Worm (Caenorhabditis elegans) whole organism, L4 larva: ENCODE results near the gene F56A8.3.
A peak's percentile ranks its signal among the peaks of the same experiment; 100 is the strongest.

Experiments
- D1046.2 ChIP-seq: fragments of 200-800 bp; sonication (Bioruptor generic); IDR thresholded peaks from 2 replicates; pipeline ENCODE4 v1.3.6; 2022; ENCODE audit warnings: missing genetic modification characterization, missing compliant biosample characterization
- F37D6.2 ChIP-seq: sonication (generic microtip); optimal IDR thresholded peaks from 2 replicates; lab custom pipeline; 2016; ENCODE audit warnings: mild to moderate bottlenecking, missing genetic modification characterization, missing compliant biosample characterization
- F49E8.2 ChIP-seq: sonication (generic microtip); optimal IDR thresholded peaks from 2 replicates; lab custom pipeline; 2016; ENCODE audit warnings: missing compliant biosample characterization, mild to moderate bottlenecking, missing genetic modification characterization, borderline replicate concordance
- aha-1 ChIP-seq: fragments of 150-350 bp; peaks from one replicate; lab custom pipeline; 2014; ENCODE audit warnings: missing biosample characterization, missing genetic modification characterization
- aly-2 ChIP-seq: sonication (generic microtip); optimal IDR thresholded peaks from 2 replicates; lab custom pipeline; 2018; ENCODE audit warnings: missing biosample characterization, missing genetic modification characterization
- arid-1 ChIP-seq: fragments of 200-800 bp; sonication (Bioruptor generic); conservative IDR thresholded peaks from 2 replicates; pipeline ENCODE4 v1.3.6; 2022; ENCODE audit warnings: missing genetic modification reagents, missing genetic modification characterization, missing compliant biosample characterization
- daf-16 ChIP-seq, 3 experiments: sonication (generic microtip); optimal IDR thresholded peaks; 2 replicates each; lab custom pipeline; 2016 to 2017; ENCODE audit warnings: missing genetic modification characterization in 3 of 3, missing genetic modification reagents in 3 of 3, mild to moderate bottlenecking in 2 of 3, missing compliant biosample characterization in 2 of 3, missing biosample characterization in 1 of 3, moderate library complexity in 1 of 3
- daf-8 ChIP-seq: fragments of 200-800 bp; sonication (Bioruptor generic); IDR thresholded peaks from 2 replicates; pipeline ENCODE4 v1.3.6; 2022; ENCODE audit warnings: missing genetic modification characterization, missing compliant biosample characterization
- dmd-6 ChIP-seq: fragments of 200-800 bp; sonication (Bioruptor generic); IDR thresholded peaks from 2 replicates; pipeline ENCODE4 v1.3.6; 2022; ENCODE audit warnings: missing genetic modification reagents, missing genetic modification characterization, missing compliant biosample characterization
- duxl-1 ChIP-seq: sonication (generic microtip); optimal IDR thresholded peaks from 2 replicates; lab custom pipeline; 2016; ENCODE audit warnings: mild to moderate bottlenecking, missing genetic modification characterization, moderate library complexity, missing compliant biosample characterization; ENCODE audit not compliant: poor library complexity
- fkh-10 ChIP-seq: fragments of 150-350 bp; optimal IDR thresholded peaks from 2 replicates; lab custom pipeline; 2014; ENCODE audit warnings: missing biosample characterization, missing genetic modification reagents, missing genetic modification characterization
- fos-1 ChIP-seq: fragments of 150-350 bp; optimal IDR thresholded peaks from 2 replicates; lab custom pipeline; 2014; ENCODE audit warnings: missing biosample characterization, missing genetic modification characterization
- hif-1 ChIP-seq, 2 experiments: sonication (generic microtip); optimal IDR thresholded peaks; 2 replicates each; lab custom pipeline; 2016 to 2017; ENCODE audit warnings: missing compliant biosample characterization in 2 of 2, missing genetic modification characterization in 2 of 2, missing genetic modification reagents in 2 of 2, missing genotype in 2 of 2, mild to moderate bottlenecking in 1 of 2
- hlh-30 ChIP-seq: sonication (generic microtip); optimal IDR thresholded peaks from 2 replicates; lab custom pipeline; 2017; ENCODE audit warnings: antibody characterized with exemption, mild to moderate bottlenecking, missing genetic modification characterization, missing compliant biosample characterization; ENCODE audit not compliant: insufficient read depth
- hmg-1.1 ChIP-seq: fragments of 200-800 bp; sonication (Bioruptor generic); IDR thresholded peaks from 2 replicates; pipeline ENCODE4 v1.3.6; 2022; ENCODE audit warnings: missing genetic modification reagents, missing genetic modification characterization, missing compliant biosample characterization
- lim-7 ChIP-seq: fragments of 200-800 bp; sonication (Bioruptor generic); IDR thresholded peaks from 2 replicates; pipeline ENCODE4 v1.3.6; 2022; ENCODE audit warnings: missing genetic modification characterization, missing compliant biosample characterization
- lin-1 ChIP-seq: fragments of 200-800 bp; sonication (Bioruptor generic); IDR thresholded peaks from 2 replicates; pipeline ENCODE4 v1.3.6; 2022; ENCODE audit warnings: missing genetic modification reagents, missing genetic modification characterization, missing compliant biosample characterization
- lin-13 ChIP-seq: fragments of 150-350 bp; optimal IDR thresholded peaks from 2 replicates; lab custom pipeline; 2014; ENCODE audit warnings: missing biosample characterization, missing genetic modification reagents, missing genetic modification characterization
- lin-15B ChIP-seq: fragments of 150-350 bp; sonication (generic microtip); optimal IDR thresholded peaks from 3 replicates; lab custom pipeline; 2014; ENCODE audit warnings: missing biosample characterization, missing genetic modification characterization
- lin-29 ChIP-seq: fragments of 200-800 bp; sonication (Bioruptor generic); IDR thresholded peaks from 2 replicates; pipeline ENCODE4 v1.3.6; 2022; ENCODE audit warnings: missing genetic modification reagents, missing genetic modification characterization, missing compliant biosample characterization
- lin-38 ChIP-seq: fragments of 200-800 bp; sonication (Bioruptor generic); IDR thresholded peaks from 2 replicates; pipeline ENCODE4 v1.3.6; 2022; ENCODE audit warnings: missing genetic modification reagents, missing genetic modification characterization, missing compliant biosample characterization
- lir-3 ChIP-seq: sonication (generic microtip); optimal IDR thresholded peaks from 2 replicates; lab custom pipeline; 2016; ENCODE audit warnings: mild to moderate bottlenecking, missing genetic modification characterization, missing compliant biosample characterization
- lsy-2 ChIP-seq, 2 experiments: fragments of 150-350 bp in 1 of 2; sonication (generic microtip) in 1 of 2; optimal IDR thresholded peaks; 2 replicates each; lab custom pipeline; 2014 to 2017; ENCODE audit warnings: missing biosample characterization in 2 of 2, missing genetic modification characterization in 2 of 2
- mdl-1 ChIP-seq, 2 experiments: fragments of 150-350 bp in 1 of 2; sonication (generic microtip) in 1 of 2; optimal IDR thresholded peaks; 2 replicates each; lab custom pipeline; 2014 to 2017; ENCODE audit warnings: missing biosample characterization in 2 of 2, missing genetic modification characterization in 2 of 2
- mdt-29 ChIP-seq: fragments of 200-800 bp; sonication (Bioruptor generic); IDR thresholded peaks from 2 replicates; pipeline ENCODE4 v1.3.6; 2022; ENCODE audit warnings: missing genetic modification reagents, missing genetic modification characterization, missing compliant biosample characterization
- mxl-3 ChIP-seq: fragments of 200-800 bp; sonication (Bioruptor generic); optimal IDR thresholded peaks from 2 replicates; lab custom pipeline; 2018; ENCODE audit warnings: mild to moderate bottlenecking, missing genetic modification characterization, missing compliant biosample characterization
- nhr-102 ChIP-seq: sonication (generic microtip); optimal IDR thresholded peaks from 2 replicates; lab custom pipeline; 2016; ENCODE audit warnings: mild to moderate bottlenecking, missing genetic modification characterization, moderate library complexity, missing compliant biosample characterization
- nhr-11 ChIP-seq: fragments of 150-350 bp; optimal IDR thresholded peaks from 2 replicates; lab custom pipeline; 2014; ENCODE audit warnings: missing biosample characterization, missing genetic modification characterization
- nhr-28 ChIP-seq: fragments of 150-350 bp; optimal IDR thresholded peaks from 2 replicates; lab custom pipeline; 2014; ENCODE audit warnings: missing biosample characterization, missing genetic modification characterization
- nhr-41 ChIP-seq: fragments of 200-800 bp; sonication (Bioruptor generic); IDR thresholded peaks from 2 replicates; pipeline ENCODE4 v1.3.6; 2022; ENCODE audit warnings: missing genetic modification reagents, missing genetic modification characterization, missing compliant biosample characterization
- nhr-42 ChIP-seq: fragments of 200-800 bp; sonication (Bioruptor generic); IDR thresholded peaks from 2 replicates; pipeline ENCODE4 v1.3.6; 2022; ENCODE audit warnings: missing genetic modification characterization, missing compliant biosample characterization
- nhr-6 ChIP-seq: fragments of 150-350 bp; optimal IDR thresholded peaks from 2 replicates; lab custom pipeline; 2014; ENCODE audit warnings: missing biosample characterization, missing genetic modification characterization
- nhr-76 ChIP-seq: fragments of 150-350 bp; optimal IDR thresholded peaks from 2 replicates; lab custom pipeline; 2014; ENCODE audit warnings: missing biosample characterization, missing genetic modification characterization
- nhr-77 ChIP-seq: fragments of 150-350 bp; optimal IDR thresholded peaks from 2 replicates; lab custom pipeline; 2014; ENCODE audit warnings: missing biosample characterization, missing genetic modification characterization
- php-3 ChIP-seq: fragments of 200-800 bp; sonication (Bioruptor generic); IDR thresholded peaks from 2 replicates; pipeline ENCODE4 v1.3.6; 2022; ENCODE audit warnings: missing genetic modification reagents, missing genetic modification characterization, missing compliant biosample characterization
- snpc-4 ChIP-seq: fragments of 150-350 bp; optimal IDR thresholded peaks from 2 replicates; lab custom pipeline; 2014; ENCODE audit warnings: missing biosample characterization, missing genetic modification characterization
- spr-1 ChIP-seq: sonication (generic microtip); optimal IDR thresholded peaks from 2 replicates; lab custom pipeline; 2016; ENCODE audit warnings: mild to moderate bottlenecking, missing genetic modification characterization, missing compliant biosample characterization
- tag-97 ChIP-seq: fragments of 200-800 bp; sonication (Bioruptor generic); IDR thresholded peaks from 2 replicates; pipeline ENCODE4 v1.3.6; 2022; ENCODE audit warnings: missing genetic modification characterization, missing compliant biosample characterization
- unc-130 ChIP-seq: sonication (generic microtip); optimal IDR thresholded peaks from 2 replicates; lab custom pipeline; 2016; ENCODE audit warnings: missing genetic modification reagents, missing genetic modification characterization, missing compliant biosample characterization
- unc-62 ChIP-seq, 3 experiments: fragments of 150-350 bp in 1 of 3; sonication (generic microtip); optimal IDR thresholded peaks in 2 of 3; peaks in 1 of 3; 1 replicate in 1 of 3; 2 replicates in 2 of 3; lab custom pipeline; 2014 to 2017; ENCODE audit warnings: missing biosample characterization in 3 of 3, missing genetic modification characterization in 3 of 3, missing genetic modification reagents in 3 of 3, missing genotype in 1 of 3
- vab-7 ChIP-seq: fragments of 200-800 bp; sonication (Bioruptor generic); IDR thresholded peaks from 2 replicates; pipeline ENCODE4 v1.3.6; 2022; ENCODE audit warnings: missing genetic modification reagents, missing genetic modification characterization, missing compliant biosample characterization
- zag-1 ChIP-seq: fragments of 150-350 bp; optimal IDR thresholded peaks from 2 replicates; lab custom pipeline; 2014; ENCODE audit warnings: missing biosample characterization, missing genetic modification characterization
- zfp-2 ChIP-seq: sonication (generic microtip); optimal IDR thresholded peaks from 2 replicates; lab custom pipeline; 2016; ENCODE audit warnings: mild to moderate bottlenecking, missing genetic modification characterization, missing compliant biosample characterization
- zfp-3 ChIP-seq: fragments of 200-800 bp; sonication (Bioruptor generic); conservative IDR thresholded peaks from 2 replicates; pipeline ENCODE4 v1.3.6; 2022; ENCODE audit warnings: missing genetic modification reagents, missing genetic modification characterization, missing compliant biosample characterization
- zip-2 ChIP-seq: fragments of 150-350 bp; optimal IDR thresholded peaks from 2 replicates; lab custom pipeline; 2014; ENCODE audit warnings: missing biosample characterization, missing genetic modification characterization

The F56A8.3 gene

DNA sequence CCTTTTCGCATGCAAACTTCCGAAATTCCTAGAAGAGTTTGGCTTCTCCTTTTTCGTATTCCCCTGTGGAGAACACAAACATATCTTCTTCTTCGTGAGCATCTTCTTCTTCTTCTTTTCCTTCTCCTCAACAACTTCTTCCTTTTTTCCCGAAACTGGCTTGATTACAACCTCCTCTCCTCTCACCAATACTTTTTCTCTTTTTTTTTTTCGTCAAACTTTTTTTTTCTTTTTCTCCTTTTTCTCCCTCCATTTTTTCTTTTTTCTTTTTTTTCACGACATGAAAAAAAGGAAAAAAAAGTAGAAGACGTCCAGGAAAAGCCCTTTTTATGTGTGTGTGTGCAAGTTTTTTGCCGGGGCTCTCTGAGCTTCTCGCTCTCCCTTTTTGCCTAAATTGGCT lies 14.2 kb downstream of the F56A8.3 start (continued):
- TF ChIP-seq daf-8 (GFP tag; lab: Robert Waterston, UW): no peak
- TF ChIP-seq daf-16 (GFP tag; optimal IDR thresholded peaks at IDR 0.05; lab: Kevin White, UChicago): no peak
- TF ChIP-seq daf-16 (tag; optimal IDR thresholded peaks at IDR 0.05; lab: Kevin White, UChicago): no peak
- TF ChIP-seq lin-13 (GFP tag; lab: Kevin White, UChicago): no peak
- TF ChIP-seq unc-62 (GFP tag; optimal IDR thresholded peaks at IDR 0.05 in 1 of 2; lab: Kevin White, UChicago): peak in 1 of 2 experiments; percentile 97
- TF ChIP-seq unc-62 (tag; optimal IDR thresholded peaks at IDR 0.05; lab: Kevin White, UChicago): no peak
- TF ChIP-seq fos-1 (tag; lab: Kevin White, UChicago): no peak
- TF ChIP-seq mdl-1 (tag; optimal IDR thresholded peaks at IDR 0.05; lab: Kevin White, UChicago): peak in 1 of 2 experiments; percentile 10
- no peak for TF ChIP-seq nhr-102 (tag; lab: Kevin White, UChicago)
- TF ChIP-seq zag-1 (tag; lab: Kevin White, UChicago): no peak
- no peak for TF ChIP-seq mdt-29 (GFP tag; lab: Robert Waterston, UW)
- peak; percentile 53 for TF ChIP-seq fkh-10 (GFP tag; lab: Kevin White, UChicago)
- no peak for TF ChIP-seq zfp-3 (GFP tag; lab: Robert Waterston, UW)
- peak; percentile 3 for TF ChIP-seq F37D6.2
- no peak for TF ChIP-seq mxl-3 (GFP tag; lab: Kevin White, UChicago)
- no peak for TF ChIP-seq aly-2

DNA sequence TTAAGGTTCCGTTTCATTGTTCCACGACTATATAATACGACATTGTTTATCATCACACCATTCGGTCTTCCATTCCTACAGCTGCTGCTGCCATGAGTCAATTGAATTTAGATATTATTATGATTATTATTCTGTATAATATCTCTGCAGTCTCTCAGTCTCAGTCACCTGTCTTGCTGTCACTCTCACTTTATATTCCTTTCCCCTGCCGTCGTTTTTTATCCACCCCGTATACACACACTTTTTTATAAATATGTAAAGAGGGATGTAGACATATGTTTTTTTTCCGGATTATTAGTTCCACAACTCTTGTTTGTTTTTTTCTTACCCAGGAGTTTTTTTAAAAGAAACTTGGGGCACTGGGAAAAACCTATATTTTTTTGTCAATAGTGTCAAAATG lies 15.5 kb downstream of the F56A8.3 start:
- no peak for TF ChIP-seq lin-15B (tag; lab: Kevin White, UChicago)
- TF ChIP-seq hlh-30 (tag; lab: Kevin White, UChicago): peak; percentile 17

DNA sequence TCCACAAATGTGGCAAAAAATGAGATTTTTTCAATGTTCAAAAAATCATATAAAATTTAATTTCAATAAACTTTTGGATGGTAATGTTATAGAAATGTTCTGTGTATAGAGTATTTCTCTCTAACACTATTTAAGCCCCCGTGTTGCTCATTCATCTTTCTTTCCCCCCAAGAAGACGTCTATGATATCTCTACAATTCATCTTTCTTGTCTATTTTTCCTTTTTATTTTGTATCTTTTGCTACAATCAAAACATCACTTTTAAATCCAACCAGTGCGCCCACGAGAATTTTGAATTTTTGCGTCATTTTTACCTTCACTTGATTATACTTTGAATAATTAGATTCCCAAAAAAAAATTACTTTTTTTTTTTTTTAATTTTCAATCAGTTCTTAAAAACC lies 16.1 kb downstream of the F56A8.3 start:
- no peak for TF ChIP-seq nhr-41 (GFP tag; lab: Robert Waterston, UW)
- no peak for TF ChIP-seq dmd-6 (GFP tag; lab: Robert Waterston, UW)
- TF ChIP-seq php-3 (GFP tag; lab: Robert Waterston, UW): no peak
- no peak for TF ChIP-seq D1046.2 (GFP tag; lab: Robert Waterston, UW)
- no peak for TF ChIP-seq vab-7 (GFP tag; lab: Robert Waterston, UW)
- no peak for TF ChIP-seq lin-29 (GFP tag; lab: Robert Waterston, UW)
- no peak for TF ChIP-seq nhr-11 (tag; lab: Kevin White, UChicago)
- no peak for TF ChIP-seq snpc-4 (tag; lab: Kevin White, UChicago)
- no peak for TF ChIP-seq daf-8 (GFP tag; lab: Robert Waterston, UW)
- TF ChIP-seq spr-1 (tag; lab: Kevin White, UChicago): no peak
- no peak for TF ChIP-seq lin-1 (GFP tag; lab: Robert Waterston, UW)
- TF ChIP-seq, all 104 proteins: peak for 0

DNA sequence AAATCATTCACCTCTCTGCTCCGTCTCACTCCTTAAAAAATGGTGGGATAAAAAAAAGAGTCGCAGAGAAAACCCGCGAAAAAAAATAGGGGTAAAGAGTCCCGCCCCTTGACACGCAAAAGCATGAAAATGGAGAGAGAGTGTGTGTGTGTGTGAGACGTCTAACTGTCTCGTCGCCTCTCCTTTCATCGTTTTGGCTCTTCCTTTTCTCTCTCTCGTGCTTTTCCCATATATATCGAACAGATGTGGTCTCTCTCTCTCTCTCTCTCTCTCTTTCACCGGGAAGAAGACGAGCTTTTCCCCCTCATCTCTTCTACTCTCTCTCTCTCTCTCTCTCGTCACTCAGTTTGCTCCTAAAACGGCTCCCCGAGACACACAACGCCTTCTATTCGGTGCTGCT lies 19.1 kb downstream of the F56A8.3 start:
- no peak for TF ChIP-seq F49E8.2 (tag; lab: Kevin White, UChicago)
- TF ChIP-seq tag-97 (GFP tag; lab: Robert Waterston, UW): no peak
- TF ChIP-seq nhr-76 (tag; lab: Kevin White, UChicago): no peak
- no peak for TF ChIP-seq nhr-77
- TF ChIP-seq daf-16 (GFP tag; optimal IDR thresholded peaks at IDR 0.05; lab: Kevin White, UChicago): no peak
- TF ChIP-seq daf-16 (tag; optimal IDR thresholded peaks at IDR 0.05; lab: Kevin White, UChicago): peak; percentile 27
- TF ChIP-seq unc-130 (GFP tag; lab: Kevin White, UChicago): no peak
- TF ChIP-seq nhr-41 (GFP tag; lab: Robert Waterston, UW): no peak
- TF ChIP-seq duxl-1: no peak
- TF ChIP-seq fkh-10 (GFP tag; lab: Kevin White, UChicago): peak; percentile 41
- peak; percentile 21 to 80 for TF ChIP-seq lsy-2 (tag; optimal IDR thresholded peaks at IDR 0.05; lab: Kevin White, UChicago)
- TF ChIP-seq zfp-2 (tag; lab: Kevin White, UChicago): no peak
- peak in 1 of 2 experiments; percentile 60 for TF ChIP-seq hif-1 (tag; optimal IDR thresholded peaks at IDR 0.05; lab: Kevin White, UChicago)
- peak; percentile 97 for TF ChIP-seq aha-1 (tag; lab: Kevin White, UChicago)
- TF ChIP-seq mdl-1 (tag; optimal IDR thresholded peaks at IDR 0.05; lab: Kevin White, UChicago): peak in 1 of 2 experiments; percentile 77
- TF ChIP-seq nhr-6 (tag; lab: Kevin White, UChicago): peak; percentile 26
- TF ChIP-seq lim-7 (GFP tag; lab: Robert Waterston, UW): no peak
- TF ChIP-seq lin-38: peak; percentile 51
- TF ChIP-seq zip-2: no peak
- no peak for TF ChIP-seq lir-3 (tag; lab: Kevin White, UChicago)
- peak; percentile 15 for TF ChIP-seq nhr-28 (tag; lab: Kevin White, UChicago)
- TF ChIP-seq arid-1: no peak
- no peak for TF ChIP-seq nhr-42 (GFP tag; lab: Robert Waterston, UW)
- TF ChIP-seq hmg-1.1 (GFP tag; lab: Robert Waterston, UW): peak; percentile 72
